Fruit fly (Drosophila melanogaster): Measurements from ENCODE around the gene noc.

The noc gene

dm6 chr2L:14500383-14500782 is 9.7 kb downstream of the noc start (continued):
- TF ChIP-seq Oaz (GFP tag; IDR thresholded peaks at IDR 0.05) (0 out of 2 replicates have a peak, but pooled peaks have one; percentile 12), zen2 (GFP tag; IDR thresholded peaks at IDR 0.05; ENCODE audit: partially characterized antibody) (no peak), CG8944 (GFP tag; optimal IDR thresholded peaks at IDR 0.05) (peak; percentile 1), CG7556 (GFP tag; optimal IDR thresholded peaks at IDR 0.05) (peak; percentile 76), CG34422 (GFP tag; IDR thresholded peaks at IDR 0.05) (peak; percentile 72), br (optimal IDR thresholded peaks at IDR 0.05) (no peak), prd (optimal IDR thresholded peaks at IDR 0.05) (no peak), prd (GFP tag; IDR thresholded peaks at IDR 0.05) (peak; percentile 82), row (GFP tag; IDR thresholded peaks at IDR 0.05) (peak; percentile 80), Hr78 (GFP tag; optimal IDR thresholded peaks at IDR 0.05) (no peak), cg (GFP tag; optimal IDR thresholded peaks at IDR 0.05) (no peak), Doc2 (GFP tag; IDR thresholded peaks at IDR 0.05) (no peak), salm (tag; optimal IDR thresholded peaks at IDR 0.05) (peak; percentile 52), Fer3 (tag; optimal IDR thresholded peaks at IDR 0.05) (peak; percentile 61), eyg (GFP tag; optimal IDR thresholded peaks at IDR 0.05) (no peak), CG14441 (GFP tag; IDR thresholded peaks at IDR 0.05) (peak; percentile 83; the same call in 1 of the 2 replicates), CG10959 (GFP tag; IDR thresholded peaks at IDR 0.05) (peak; percentile 61), al (GFP tag; IDR thresholded peaks at IDR 0.05) (peak; percentile 45; the same call in 1 of the 2 replicates), bbx (GFP tag; IDR thresholded peaks at IDR 0.05; ENCODE audit: partially characterized antibody) (no peak), ttk (GFP tag; IDR thresholded peaks at IDR 0.05) (peak; percentile 71), CG8089 (GFP tag; optimal IDR thresholded peaks at IDR 0.05) (peak; percentile 45), nau (GFP tag; optimal IDR thresholded peaks at IDR 0.05) (no peak), cas (GFP tag; IDR thresholded peaks at IDR 0.05) (no peak), trem (tag; optimal IDR thresholded peaks at IDR 0.05) (peak; percentile 46), CG31441 (GFP tag; IDR thresholded peaks at IDR 0.05) (0 out of 2 replicates have a peak, but pooled peaks have one; percentile 66), CG10979 (tag; optimal IDR thresholded peaks at IDR 0.05) (peak; percentile 81), H15 (GFP tag; IDR thresholded peaks at IDR 0.05) (peak; percentile 71), HLH4C (GFP tag; IDR thresholded peaks at IDR 0.05; ENCODE audit: partially characterized antibody) (no peak), sqz (GFP tag; optimal IDR thresholded peaks at IDR 0.05) (peak; percentile 31), CG11085 (GFP tag; IDR thresholded peaks at IDR 0.05) (peak; percentile 60; the same call in 1 of the 2 replicates), CG17802 (tag; optimal IDR thresholded peaks at IDR 0.05) (peak; percentile 40), mld (GFP tag; IDR thresholded peaks at IDR 0.05; ENCODE audit: partially characterized antibody) (no peak), NC2α (GFP tag; optimal IDR thresholded peaks at IDR 0.05) (no peak), Fer1 (GFP tag; optimal IDR thresholded peaks at IDR 0.05) (peak; percentile 46), CG12391 (tag; optimal IDR thresholded peaks at IDR 0.05) (peak; percentile 74), sens-2 (GFP tag; IDR thresholded peaks at IDR 0.05) (0 out of 2 replicates have a peak, but pooled peaks have one; percentile 30), CG4820 (GFP tag; optimal IDR thresholded peaks at IDR 0.05) (peak; percentile 35), sob (GFP tag; IDR thresholded peaks at IDR 0.05) (no peak; the same call in 1 of the 2 replicates), CG11723 (GFP tag; optimal IDR thresholded peaks at IDR 0.05) (peak; percentile 38), CG30020 (tag; optimal IDR thresholded peaks at IDR 0.05) (peak; percentile 9), Ets65A (GFP tag) (no peak), pan (optimal IDR thresholded peaks at IDR 0.05) (no peak), pan (GFP tag; optimal IDR thresholded peaks at IDR 0.05 in 1 of 2, IDR thresholded peaks at IDR 0.05 in 1 of 2) (peak in 1 of 2 experiments; percentile 81), D19B (GFP tag; optimal IDR thresholded peaks at IDR 0.05) (peak; percentile 88), z (GFP tag; IDR thresholded peaks at IDR 0.05) (peak; percentile 35; the same call in 1 of the 3 replicates), CG17361 (GFP tag; IDR thresholded peaks at IDR 0.05) (peak; percentile 69), tll (GFP tag; optimal IDR thresholded peaks at IDR 0.05) (no peak), ham (GFP tag; IDR thresholded peaks at IDR 0.05) (no peak), aop (GFP tag; IDR thresholded peaks at IDR 0.05) (no peak), CG10147 (GFP tag; optimal IDR thresholded peaks at IDR 0.05) (peak; percentile 7), CG12942 (GFP tag; optimal IDR thresholded peaks at IDR 0.05) (no peak)

Measured in whole organism, embryonic.